Fruit fly (Drosophila melanogaster): Measurements from ENCODE around the gene Cln3.

Gene Cln3

DNA sequence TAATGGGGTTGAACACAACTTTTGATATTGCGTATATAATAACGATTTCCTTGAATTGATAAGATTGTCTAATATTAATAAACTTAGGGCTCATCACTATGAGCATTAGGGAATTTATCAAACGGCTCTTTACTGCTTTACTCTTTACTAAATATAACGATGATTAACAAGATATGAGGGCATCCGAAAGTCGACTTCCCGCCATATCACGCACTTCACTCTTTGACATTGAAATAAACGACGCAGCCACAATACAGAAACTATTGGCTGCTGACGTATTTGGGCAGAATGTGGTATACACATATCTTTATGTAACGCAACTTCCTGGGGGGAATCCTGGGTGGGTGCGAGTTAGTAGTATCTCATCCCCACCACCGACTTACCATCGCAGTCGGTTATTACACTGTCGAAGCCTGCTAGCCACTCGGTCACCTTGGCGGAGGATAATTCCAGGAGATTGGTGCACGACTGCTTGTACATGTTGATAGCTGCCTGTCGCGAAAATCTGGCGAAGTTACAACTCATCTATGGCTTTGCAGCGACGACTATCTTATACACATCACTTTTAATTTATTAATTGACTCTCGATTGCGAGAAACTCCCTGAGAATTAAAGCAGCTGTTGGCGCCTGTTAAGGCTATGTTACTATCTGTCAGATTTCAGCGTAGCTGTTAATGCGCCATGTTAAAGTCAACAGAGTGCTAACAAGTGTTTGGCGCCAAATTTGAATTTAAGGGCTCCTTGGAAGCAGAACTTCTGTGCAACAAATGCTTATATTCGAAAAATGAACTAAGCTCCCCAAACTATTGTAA, 29.2 kb upstream of the Cln3 start, which contains the start of gene CG5567 (continued):
- TF ChIP-seq CG10209 (GFP tag; optimal IDR thresholded peaks at IDR 0.05) (no peak), PHDP (tag; optimal IDR thresholded peaks at IDR 0.05) (no peak), HLH3B (GFP tag; IDR thresholded peaks at IDR 0.05) (0 out of 2 replicates have a peak, but pooled peaks have one; percentile 16), tin (GFP tag; optimal IDR thresholded peaks at IDR 0.05) (no peak), Nf-YB (GFP tag; optimal IDR thresholded peaks at IDR 0.05) (no peak), ssp (GFP tag; IDR thresholded peaks at IDR 0.05) (no peak), Aef1 (GFP tag; IDR thresholded peaks at IDR 0.05) (no peak), Ravus (GFP tag; IDR thresholded peaks at IDR 0.05) (no peak), CG14014 (GFP tag; IDR thresholded peaks at IDR 0.05) (0 out of 2 replicates have a peak, but pooled peaks have one; percentile 20), HLH4C (GFP tag; IDR thresholded peaks at IDR 0.05; ENCODE audit: partially characterized antibody) (no peak), Meics (GFP tag; optimal IDR thresholded peaks at IDR 0.05) (peak; percentile 34), HHEX (GFP tag; optimal IDR thresholded peaks at IDR 0.05) (no peak), CG9797 (GFP tag; optimal IDR thresholded peaks at IDR 0.05) (no peak), CG10274 (GFP tag; optimal IDR thresholded peaks at IDR 0.05) (no peak), dysf (GFP tag; IDR thresholded peaks at IDR 0.05) (peak; percentile 38; the same call in 1 of the 3 replicates), CG1602 (GFP tag; optimal IDR thresholded peaks at IDR 0.05) (no peak), Opbp (GFP tag; IDR thresholded peaks at IDR 0.05; ENCODE audit: partially characterized antibody) (no peak; the same call in 2 of the 3 replicates), CG9609 (GFP tag; optimal IDR thresholded peaks at IDR 0.05) (no peak), BtbVII (GFP tag; optimal IDR thresholded peaks at IDR 0.05) (no peak), dan (GFP tag; IDR thresholded peaks at IDR 0.05) (no peak), CG2116 (GFP tag; optimal IDR thresholded peaks at IDR 0.05) (peak; percentile 2), CG18764 (GFP tag; optimal IDR thresholded peaks at IDR 0.05) (no peak), CG2202 (tag; optimal IDR thresholded peaks at IDR 0.05) (no peak), lov (optimal IDR thresholded peaks at IDR 0.05) (no peak), lov (GFP tag; IDR thresholded peaks at IDR 0.05) (no peak), CG3281 (GFP tag; optimal IDR thresholded peaks at IDR 0.05) (peak; percentile 18), grn (GFP tag; optimal IDR thresholded peaks at IDR 0.05) (no peak), gsb (GFP tag; IDR thresholded peaks at IDR 0.05) (no peak), CG34376 (GFP tag; optimal IDR thresholded peaks at IDR 0.05) (peak; percentile 47), nerfin-1 (tag; optimal IDR thresholded peaks at IDR 0.05) (no peak), mirr (GFP tag; optimal IDR thresholded peaks at IDR 0.05) (no peak), CG7745 (tag; optimal IDR thresholded peaks at IDR 0.05) (no peak), hkb (optimal IDR thresholded peaks at IDR 0.05) (no peak), hkb (GFP tag; IDR thresholded peaks at IDR 0.05) (no peak), NK7.1 (GFP tag; optimal IDR thresholded peaks at IDR 0.05) (no peak), Ets97D (GFP tag; optimal IDR thresholded peaks at IDR 0.05) (peak; percentile 16), CG32767 (GFP tag; IDR thresholded peaks at IDR 0.05) (peak; percentile 61; the same call in 1 of the 2 replicates)

DNA sequence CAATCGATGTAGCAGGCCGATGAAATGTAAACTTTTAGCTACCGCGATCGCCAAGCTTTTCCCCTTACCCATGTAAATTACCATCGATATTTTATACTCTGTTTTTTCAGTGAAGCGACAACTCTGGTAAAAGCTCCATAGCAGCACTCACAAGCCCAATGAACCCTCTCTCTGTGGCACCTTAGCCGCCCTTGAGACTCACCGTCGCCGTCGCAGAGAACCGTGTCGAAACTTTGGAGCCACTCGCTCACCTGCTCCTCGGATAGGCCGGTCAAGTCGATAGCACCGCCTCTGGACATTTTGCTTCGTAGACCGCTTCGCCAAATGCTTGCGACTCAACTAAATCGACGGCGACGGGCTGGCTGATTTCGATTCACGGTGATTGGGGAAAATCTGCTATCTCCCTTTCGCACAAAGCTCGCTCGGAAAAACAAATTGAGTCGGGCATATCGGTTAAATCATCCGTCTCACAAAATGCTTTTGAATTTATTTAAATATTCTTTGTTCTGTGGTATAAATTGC, 27.2 kb upstream of the Cln3 start, which contains the start of gene CG5577:
CG5577 (minus strand) TSS at position 343 of the 522 bp plus-strand sequence.
- TF ChIP-seq CG8281 (tag; optimal IDR thresholded peaks at IDR 0.05) (no peak), CG2202 (tag; optimal IDR thresholded peaks at IDR 0.05) (no peak), CG4282 (GFP tag; optimal IDR thresholded peaks at IDR 0.05) (no peak), pb (GFP tag; optimal IDR thresholded peaks at IDR 0.05) (no peak), prd (optimal IDR thresholded peaks at IDR 0.05) (no peak), prd (GFP tag; IDR thresholded peaks at IDR 0.05) (0 out of 3 replicates have a peak, but pooled peaks have one; percentile 35), CG8089 (GFP tag; optimal IDR thresholded peaks at IDR 0.05) (no peak), nerfin-2 (GFP tag; IDR thresholded peaks at IDR 0.05; ENCODE audit: partially characterized antibody) (0 out of 2 replicates have a peak, but pooled peaks have one; percentile 16), CG3726 (GFP tag; IDR thresholded peaks at IDR 0.05) (no peak), Ets97D (GFP tag; optimal IDR thresholded peaks at IDR 0.05) (no peak), gsb (GFP tag; IDR thresholded peaks at IDR 0.05) (no peak), chm (GFP tag; IDR thresholded peaks at IDR 0.05) (no peak), BtbVII (GFP tag; optimal IDR thresholded peaks at IDR 0.05) (peak; percentile 7), D19B (GFP tag; optimal IDR thresholded peaks at IDR 0.05) (no peak), chif (GFP tag; optimal IDR thresholded peaks at IDR 0.05) (no peak), Sin3A (optimal IDR thresholded peaks at IDR 0.05) (no peak), trem (tag; optimal IDR thresholded peaks at IDR 0.05) (no peak), CTCF (GFP tag; optimal IDR thresholded peaks at IDR 0.05) (no peak)

Data from whole organism, embryonic.